Worm (Caenorhabditis elegans): ENCODE measurements around the gene skr-7.

- no peak for TF ChIP-seq flt-1 (GFP tag; IDR thresholded peaks at IDR 0.05)
- TF ChIP-seq med-1 (GFP tag; optimal IDR thresholded peaks at IDR 0.05; ENCODE audit: insufficient read depth) = no peak
- TF ChIP-seq tab-1 (GFP tag; IDR thresholded peaks at IDR 0.05) = no peak
- no peak for TF ChIP-seq ztf-29 (GFP tag; IDR thresholded peaks at IDR 0.05)
- TF ChIP-seq ref-1 (GFP tag; conservative IDR thresholded peaks at IDR 0.05) = no peak
- TF ChIP-seq klf-2 (GFP tag; conservative IDR thresholded peaks at IDR 0.05) = no peak
- no peak for TF ChIP-seq cog-1 (tag; optimal IDR thresholded peaks at IDR 0.05)
- no peak for TF ChIP-seq T22C8.4 (GFP tag; IDR thresholded peaks at IDR 0.05)
- TF ChIP-seq ztf-23 (GFP tag; IDR thresholded peaks at IDR 0.05) = no peak
These were observed 25.4 kb downstream of the skr-7 start for ce11 chrV:4447637-4448036.

Data from whole organism, midembryonic.